Worm (Caenorhabditis elegans) whole organism, mixed stage, embryonic: ENCODE results near the gene tag-297.

Experiments
- M03D4.4 ChIP-seq: sonication (generic microtip); optimal IDR thresholded peaks from 2 replicates; lab custom pipeline; 2017; ENCODE audit warnings: mild to moderate bottlenecking, missing genetic modification characterization, missing compliant biosample characterization
- bed-3 ChIP-seq: fragments of 200-800 bp; sonication (Bioruptor generic); optimal IDR thresholded peaks from 3 replicates; lab custom pipeline; 2018; ENCODE audit warnings: mild to moderate bottlenecking, missing genetic modification characterization, moderate library complexity, missing compliant biosample characterization
- blmp-1 ChIP-seq: fragments of 150-350 bp; optimal IDR thresholded peaks from 2 replicates; lab custom pipeline; 2014; ENCODE audit warnings: missing biosample characterization, missing genetic modification characterization
- ceh-39 ChIP-seq: fragments of 150-350 bp; optimal IDR thresholded peaks from 2 replicates; lab custom pipeline; 2014; ENCODE audit warnings: missing biosample characterization, missing genetic modification characterization
- ceh-83 ChIP-seq: fragments of 200-800 bp; sonication (Bioruptor generic); optimal IDR thresholded peaks from 2 replicates; lab custom pipeline; 2018; ENCODE audit warnings: mild to moderate bottlenecking, missing genetic modification characterization, missing compliant biosample characterization
- ces-1 ChIP-seq: fragments of 150-350 bp; optimal IDR thresholded peaks from 2 replicates; lab custom pipeline; 2014; ENCODE audit warnings: missing biosample characterization, missing genetic modification reagents, missing genetic modification characterization
- cnd-1 ChIP-seq: fragments of 200-800 bp; sonication (Bioruptor generic); optimal IDR thresholded peaks from 2 replicates; lab custom pipeline; 2018; ENCODE audit warnings: mild to moderate bottlenecking, missing genetic modification characterization, missing compliant biosample characterization
- drap-1 ChIP-seq: fragments of 200-800 bp; sonication (Bioruptor generic); optimal IDR thresholded peaks from 3 replicates; lab custom pipeline; 2018; ENCODE audit warnings: mild to moderate bottlenecking, missing genetic modification characterization, missing compliant biosample characterization
- elt-1 ChIP-seq: sonication (generic microtip); optimal IDR thresholded peaks from 2 replicates; lab custom pipeline; 2017; ENCODE audit warnings: missing genetic modification characterization, mild to moderate bottlenecking, missing compliant biosample characterization, antibody characterized with exemption, moderate library complexity, borderline replicate concordance; ENCODE audit not compliant: insufficient read depth
- elt-3 ChIP-seq: fragments of 150-350 bp; optimal IDR thresholded peaks from 2 replicates; lab custom pipeline; 2014; ENCODE audit warnings: missing biosample characterization, missing genetic modification characterization
- flh-1 ChIP-seq: fragments of 200-800 bp; sonication (Bioruptor generic); optimal IDR thresholded peaks from 2 replicates; lab custom pipeline; 2018; ENCODE audit warnings: mild to moderate bottlenecking, missing genetic modification characterization, moderate library complexity, missing compliant biosample characterization
- ham-2 ChIP-seq: fragments of 200-800 bp; sonication (Bioruptor generic); optimal IDR thresholded peaks from 2 replicates; lab custom pipeline; 2018; ENCODE audit warnings: mild to moderate bottlenecking, missing genetic modification characterization, missing compliant biosample characterization
- hlh-1 ChIP-seq: fragments of 150-350 bp; optimal IDR thresholded peaks from 2 replicates; lab custom pipeline; 2014; ENCODE audit warnings: missing biosample characterization, missing genetic modification reagents, missing genetic modification characterization
- lin-13 ChIP-seq: fragments of 150-350 bp; optimal IDR thresholded peaks from 2 replicates; lab custom pipeline; 2014; ENCODE audit warnings: missing biosample characterization, missing genetic modification characterization
- lsy-2 ChIP-seq: fragments of 150-350 bp; optimal IDR thresholded peaks from 2 replicates; lab custom pipeline; 2014; ENCODE audit warnings: missing biosample characterization, missing genetic modification characterization
- mab-5 ChIP-seq: fragments of 150-350 bp; optimal IDR thresholded peaks from 2 replicates; lab custom pipeline; 2014; ENCODE audit warnings: missing biosample characterization, missing genetic modification characterization
- mls-2 ChIP-seq: sonication (generic microtip); optimal IDR thresholded peaks from 2 replicates; lab custom pipeline; 2016; ENCODE audit warnings: mild to moderate bottlenecking, missing genetic modification characterization, moderate library complexity, missing compliant biosample characterization
- nhr-12 ChIP-seq: fragments of 150-350 bp; optimal IDR thresholded peaks from 2 replicates; lab custom pipeline; 2014; ENCODE audit warnings: missing biosample characterization, missing genetic modification characterization
- nhr-2 ChIP-seq: fragments of 150-350 bp; optimal IDR thresholded peaks from 2 replicates; lab custom pipeline; 2014; ENCODE audit warnings: missing biosample characterization, missing genetic modification characterization
- nhr-237 ChIP-seq: fragments of 150-350 bp; optimal IDR thresholded peaks from 2 replicates; lab custom pipeline; 2014; ENCODE audit warnings: missing biosample characterization, missing genetic modification characterization
- pha-4 ChIP-seq: fragments of 150-350 bp; optimal IDR thresholded peaks from 2 replicates; lab custom pipeline; 2018; ENCODE audit warnings: missing biosample characterization, missing genetic modification reagents, missing genetic modification characterization
- sem-2 ChIP-seq: fragments of 200-800 bp; sonication (Bioruptor generic); optimal IDR thresholded peaks from 2 replicates; lab custom pipeline; 2018; ENCODE audit warnings: mild to moderate bottlenecking, missing genetic modification characterization, missing compliant biosample characterization
- snpc-4 ChIP-seq: fragments of 150-350 bp; optimal IDR thresholded peaks from 2 replicates; lab custom pipeline; 2014; ENCODE audit warnings: missing biosample characterization, missing genetic modification characterization
- sptf-1 ChIP-seq: sonication (generic microtip); optimal IDR thresholded peaks from 2 replicates; lab custom pipeline; 2017; ENCODE audit warnings: mild to moderate bottlenecking, missing genetic modification characterization, moderate library complexity, missing compliant biosample characterization
- tbx-8 ChIP-seq: fragments of 200-800 bp; sonication (Bioruptor generic); optimal IDR thresholded peaks from 2 replicates; lab custom pipeline; 2018; ENCODE audit warnings: mild to moderate bottlenecking, missing genetic modification characterization, moderate library complexity, missing compliant biosample characterization
- unc-39 ChIP-seq: fragments of 150-350 bp; optimal IDR thresholded peaks from 2 replicates; lab custom pipeline; 2014; ENCODE audit warnings: missing biosample characterization, missing genetic modification characterization
- unc-62 ChIP-seq: fragments of 150-350 bp; optimal IDR thresholded peaks from 2 replicates; lab custom pipeline; 2014; ENCODE audit warnings: missing biosample characterization, missing genetic modification reagents, missing genetic modification characterization
- zip-8 ChIP-seq: fragments of 150-350 bp; optimal IDR thresholded peaks from 2 replicates; lab custom pipeline; 2014; ENCODE audit warnings: missing biosample characterization, missing genetic modification characterization
- ztf-11 ChIP-seq: fragments of 150-350 bp; optimal IDR thresholded peaks from 2 replicates; lab custom pipeline; 2014; ENCODE audit warnings: missing biosample characterization, missing genetic modification characterization

Gene tag-297

DNA sequence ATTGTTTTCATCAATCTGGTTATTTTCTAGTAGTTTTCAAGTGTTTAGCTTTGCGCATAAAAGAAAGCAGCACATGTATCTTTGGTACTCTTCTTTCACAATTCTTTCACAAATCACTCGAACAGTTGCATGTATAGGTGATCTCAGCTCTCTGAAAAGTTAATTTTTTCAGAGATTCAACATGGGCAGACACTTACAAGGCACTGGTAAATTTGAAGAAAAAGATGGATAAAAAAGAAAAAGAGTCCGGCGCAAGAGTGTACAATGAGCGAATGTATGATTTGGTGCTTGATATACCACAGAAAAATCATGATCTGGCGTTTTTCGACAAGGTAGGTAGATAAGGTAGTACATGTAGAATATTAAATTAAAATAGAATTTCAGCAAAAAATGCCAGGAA, 9.3 kb upstream of the tag-297 start:
- TF ChIP-seq mls-2 (tag; lab: Kevin White, UChicago) (no peak), sptf-1 (tag; lab: Kevin White, UChicago) (no peak), elt-1 (tag; lab: Kevin White, UChicago) (no peak), unc-62 (no peak), ces-1 (GFP tag; lab: Kevin White, UChicago) (no peak), cnd-1 (tag; lab: Kevin White, UChicago) (no peak), snpc-4 (tag; lab: Kevin White, UChicago) (no peak), flh-1 (GFP tag; lab: Kevin White, UChicago) (no peak), elt-3 (no peak), drap-1 (GFP tag; lab: Kevin White, UChicago) (no peak), unc-39 (tag; lab: Kevin White, UChicago) (no peak), ceh-39 (no peak), lsy-2 (tag; lab: Kevin White, UChicago) (no peak), zip-8 (tag; lab: Kevin White, UChicago) (no peak), lin-13 (no peak), pha-4 (tag; lab: Kevin White, UChicago) (no peak), nhr-2 (no peak), blmp-1 (no peak)
- TF ChIP-seq, all 35 proteins: peak for 0

DNA sequence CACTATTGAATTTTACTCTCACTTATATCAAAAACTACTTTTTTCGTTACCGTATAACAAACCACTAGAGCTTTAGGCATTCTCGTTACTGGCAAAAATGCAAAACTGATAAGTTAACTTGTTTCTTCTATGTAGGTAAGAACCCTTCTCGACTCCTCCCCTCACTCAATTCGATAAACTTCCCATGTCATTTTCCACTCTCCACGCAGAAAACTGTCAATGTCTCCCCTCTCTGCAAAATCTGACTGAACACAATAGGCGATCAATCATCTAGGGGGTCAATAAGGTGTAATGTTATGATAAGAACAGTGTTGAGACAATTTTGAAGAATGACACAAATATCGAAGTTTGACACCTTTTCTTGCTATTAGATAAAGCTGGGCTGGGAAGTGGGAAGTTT, 8.7 kb upstream of the tag-297 start:
- TF ChIP-seq snpc-4 (tag; lab: Kevin White, UChicago) = no peak
- TF ChIP-seq flh-1 (GFP tag; lab: Kevin White, UChicago) = no peak
- no peak for TF ChIP-seq nhr-2
- no peak for TF ChIP-seq sptf-1 (tag; lab: Kevin White, UChicago)
- TF ChIP-seq ztf-11 (tag; lab: Kevin White, UChicago) = no peak
- TF ChIP-seq tbx-8 = no peak
- TF ChIP-seq elt-1 (tag; lab: Kevin White, UChicago) = no peak
- TF ChIP-seq ceh-83 = no peak
- no peak for TF ChIP-seq nhr-237 (tag; lab: Kevin White, UChicago)
- TF ChIP-seq, all 35 proteins: peak for 0

- TF ChIP-seq M03D4.4 (no peak), ztf-11 (tag; lab: Kevin White, UChicago) (no peak)
Observed at ce11 chrII:14619806-14620205, 7.6 kb upstream of the tag-297 start.

DNA sequence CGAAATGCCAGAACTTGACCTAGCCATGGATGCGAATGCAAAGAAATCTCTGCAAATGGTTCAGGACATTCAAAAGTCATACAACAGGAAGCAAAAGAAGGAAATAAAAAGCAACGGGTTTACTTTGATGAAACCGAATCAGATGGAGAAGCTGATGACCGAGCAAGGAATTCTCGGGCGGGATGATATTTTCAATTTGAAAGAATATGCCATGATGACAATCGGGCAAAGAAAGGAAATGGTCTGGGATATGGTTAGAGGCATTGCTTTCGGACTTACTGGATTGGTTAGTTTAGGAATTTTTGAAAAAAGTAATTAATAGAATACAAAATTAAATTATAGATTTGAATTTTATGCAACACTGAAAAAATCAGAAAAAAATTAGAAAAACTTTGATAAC, 6.7 kb upstream of the tag-297 start:
- no peak for TF ChIP-seq nhr-12 (tag; lab: Kevin White, UChicago)
- no peak for TF ChIP-seq lsy-2 (tag; lab: Kevin White, UChicago)
- no peak for TF ChIP-seq M03D4.4
- no peak for TF ChIP-seq nhr-237 (tag; lab: Kevin White, UChicago)
- no peak for TF ChIP-seq drap-1 (GFP tag; lab: Kevin White, UChicago)
- TF ChIP-seq bed-3 = no peak
- TF ChIP-seq ham-2 (GFP tag; lab: Kevin White, UChicago) = no peak
- TF ChIP-seq ceh-83 = no peak
- no peak for TF ChIP-seq lin-13
- TF ChIP-seq hlh-1 (tag; lab: Kevin White, UChicago) = no peak
- TF ChIP-seq ceh-39 = no peak

DNA sequence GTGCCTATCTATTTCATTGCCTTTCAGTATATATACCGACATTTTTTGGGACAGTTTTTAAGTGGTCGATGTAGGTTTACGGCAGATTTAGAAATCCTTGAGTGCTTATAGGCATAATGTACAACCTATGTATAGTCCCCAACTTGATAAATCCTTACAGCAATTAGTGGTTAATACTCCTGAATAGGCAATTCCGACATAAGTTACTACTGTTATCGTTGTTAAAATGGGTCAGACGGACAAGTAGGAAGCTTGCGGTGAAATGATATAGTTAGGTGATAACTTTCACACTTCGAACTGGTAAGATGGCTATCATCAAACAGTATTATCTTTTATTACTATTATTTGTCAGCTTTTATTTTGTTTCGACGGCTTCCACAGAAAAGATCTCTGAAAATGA, 4.7 kb upstream of the tag-297 start, which contains the start of gene mltn-10:
mltn-10 (plus strand) TSS at position 301 of the 400 bp plus-strand sequence.
- TF ChIP-seq unc-62 (no peak), mab-5 (tag; lab: Kevin White, UChicago) (no peak), elt-3 (no peak), sem-2 (no peak), pha-4 (tag; lab: Kevin White, UChicago) (no peak), elt-1 (tag; lab: Kevin White, UChicago) (no peak), nhr-237 (tag; lab: Kevin White, UChicago) (no peak), snpc-4 (tag; lab: Kevin White, UChicago) (no peak)

- TF ChIP-seq lin-13 (no peak), blmp-1 (peak; percentile 7), hlh-1 (tag; lab: Kevin White, UChicago) (no peak), bed-3 (no peak)
Observed at ce11 chrII:14626883-14627282, 547 bp upstream of the tag-297 start.
